Fruit fly (Drosophila melanogaster) S2 (cell line): ENCODE results near the gene D19B.

ENCODE experiments used
- CG8478 ChIP-seq: fragments of >200 bp; optimal IDR thresholded peaks from 2 replicates; lab custom pipeline; 2018
- CTCF ChIP-seq, 2 experiments: fragments of >200 bp; optimal IDR thresholded peaks; 2 replicates each; lab custom pipeline; 2018

- TF ChIP-seq CTCF (optimal IDR thresholded peaks at IDR 0.05; lab: Kevin White, UChicago) = no peak
- no peak for TF ChIP-seq CG8478
Observed at dm6 chr3L:6136691-6137090, 48.0 kb downstream of the D19B start, which contains the start of gene Lcp65Af.
